Fruit fly (Drosophila melanogaster) whole organism, embryonic: ENCODE measurements around the gene CG14818.

Experiments used
- CG10543 ChIP-seq: fragments of 200-800 bp; sonication (Bioruptor generic); optimal IDR thresholded peaks from 3 replicates; lab custom pipeline; 2017; ENCODE audit warnings: missing biosample characterization, mild to moderate bottlenecking, missing genetic modification characterization, moderate library complexity
- CG11247 ChIP-seq: fragments of 200-800 bp; sonication (Bioruptor generic); IDR thresholded peaks from 2 replicates; pipeline ENCODE4 v1.3.6; 2022; ENCODE audit warnings: missing biosample characterization, missing genetic modification characterization
- CG12942 ChIP-seq: fragments of 200-800 bp; sonication (Bioruptor generic); optimal IDR thresholded peaks from 3 replicates; lab custom pipeline; 2016; ENCODE audit warnings: missing biosample characterization, missing genetic modification characterization
- CG15479 ChIP-seq: fragments of 200-800 bp; sonication (Bioruptor generic); optimal IDR thresholded peaks from 3 replicates; lab custom pipeline; 2019; ENCODE audit warnings: missing biosample characterization, mild to moderate bottlenecking, missing genetic modification characterization, moderate library complexity
- CG16779 ChIP-seq: fragments of 200-800 bp; sonication (Bioruptor generic); IDR thresholded peaks from 2 replicates; pipeline ENCODE4 v1.3.6; 2022; ENCODE audit warnings: missing biosample characterization, missing genetic modification characterization
- CG18476 ChIP-seq: fragments of 200-800 bp; sonication (Bioruptor generic); optimal IDR thresholded peaks from 2 replicates; lab custom pipeline; 2016; ENCODE audit warnings: missing biosample characterization, mild to moderate bottlenecking, missing genetic modification characterization
- CG2889 ChIP-seq: fragments of 200-800 bp; sonication (Bioruptor generic); IDR thresholded peaks from 3 replicates; pipeline ENCODE4 v1.3.6; 2022; ENCODE audit warnings: missing biosample characterization, missing genetic modification characterization
- CG3163 ChIP-seq: fragments of 200-800 bp; sonication (Bioruptor generic); optimal IDR thresholded peaks from 3 replicates; lab custom pipeline; 2016; ENCODE audit warnings: missing biosample characterization, missing genetic modification characterization
- CG32772 ChIP-seq: fragments of 200-800 bp; sonication (Bioruptor generic); IDR thresholded peaks from 2 replicates; pipeline ENCODE4 v1.3.6; 2022; ENCODE audit warnings: missing biosample characterization, missing genetic modification characterization
- CG33213 ChIP-seq: fragments of 200-800 bp; sonication (Bioruptor generic); optimal IDR thresholded peaks from 3 replicates; lab custom pipeline; 2016; ENCODE audit warnings: missing biosample characterization, missing genetic modification characterization
- CG4424 ChIP-seq: fragments of 200-800 bp; sonication (Bioruptor generic); optimal IDR thresholded peaks from 3 replicates; lab custom pipeline; 2016; ENCODE audit warnings: missing biosample characterization, missing genetic modification characterization
- CG6765 ChIP-seq: fragments of 200-800 bp; sonication (Bioruptor generic); optimal IDR thresholded peaks from 3 replicates; lab custom pipeline; 2017; ENCODE audit warnings: missing biosample characterization, mild to moderate bottlenecking, missing genetic modification characterization
- Dek ChIP-seq: fragments of 200-800 bp; sonication (Bioruptor generic); optimal IDR thresholded peaks from 3 replicates; lab custom pipeline; 2019; ENCODE audit warnings: missing biosample characterization, mild to moderate bottlenecking, missing genetic modification characterization, moderate library complexity
- Dip2 ChIP-seq: fragments of 200-800 bp; sonication (Bioruptor generic); IDR thresholded peaks from 2 replicates; pipeline ENCODE4 v1.3.6; 2022; ENCODE audit warnings: missing biosample characterization, missing genetic modification characterization
- Dll ChIP-seq: fragments of 200-800 bp; sonication (Bioruptor generic); IDR thresholded peaks from 4 replicates; pipeline ENCODE4 v1.3.6; 2022; ENCODE audit warnings: missing biosample characterization, missing genetic modification characterization; ENCODE audit not compliant: partially characterized antibody
- Dp ChIP-seq: fragments of 200-800 bp; sonication (Bioruptor generic); optimal IDR thresholded peaks from 2 replicates; lab custom pipeline; 2018; ENCODE audit warnings: missing biosample characterization, mild to moderate bottlenecking, missing genetic modification characterization, moderate library complexity
- HLH4C ChIP-seq: fragments of 200-800 bp; sonication (Bioruptor generic); IDR thresholded peaks from 3 replicates; pipeline ENCODE4 v1.3.6; 2022; ENCODE audit warnings: missing biosample characterization, missing genetic modification characterization; ENCODE audit not compliant: partially characterized antibody
- Hr39 ChIP-seq: fragments of >200 bp; optimal IDR thresholded peaks from 2 replicates; lab custom pipeline; 2017
- Kr ChIP-seq: fragments of 200-800 bp; sonication (Bioruptor generic); optimal IDR thresholded peaks from 2 replicates; lab custom pipeline; 2017; ENCODE audit warnings: missing biosample characterization, mild to moderate bottlenecking, missing genetic modification characterization
- Lim3 ChIP-seq: fragments of 200-800 bp; sonication (Bioruptor generic); IDR thresholded peaks from 2 replicates; pipeline ENCODE4 v1.3.6; 2022; ENCODE audit warnings: missing biosample characterization, missing genetic modification characterization
- Meics ChIP-seq: fragments of 200-800 bp; sonication (Bioruptor generic); optimal IDR thresholded peaks from 2 replicates; lab custom pipeline; 2017; ENCODE audit warnings: missing biosample characterization, mild to moderate bottlenecking, missing genetic modification characterization
- Mrtf ChIP-seq: fragments of 200-800 bp; sonication (Bioruptor generic); IDR thresholded peaks from 3 replicates; pipeline ENCODE4 v1.3.6; 2022; ENCODE audit warnings: missing biosample characterization, missing genetic modification characterization
- NFAT ChIP-seq: fragments of 200-800 bp; sonication (Bioruptor generic); IDR thresholded peaks from 2 replicates; pipeline ENCODE4 v1.3.6; 2022; ENCODE audit warnings: missing biosample characterization, missing genetic modification characterization
- Neu2 ChIP-seq: fragments of 200-800 bp; sonication (Bioruptor generic); optimal IDR thresholded peaks from 3 replicates; lab custom pipeline; 2016; ENCODE audit warnings: missing biosample characterization, missing genetic modification characterization, borderline replicate concordance
- Optix ChIP-seq: fragments of 200-800 bp; sonication (Bioruptor generic); IDR thresholded peaks from 3 replicates; pipeline ENCODE4 v1.3.6; 2022; ENCODE audit warnings: missing biosample characterization, missing genetic modification characterization
- PHDP ChIP-seq: fragments of 200-800 bp; sonication (Bioruptor generic); optimal IDR thresholded peaks from 3 replicates; lab custom pipeline; 2018; ENCODE audit warnings: missing biosample characterization, mild to moderate bottlenecking, missing genetic modification characterization, moderate library complexity
- Poxn ChIP-seq: fragments of 200-800 bp; sonication (Bioruptor generic); IDR thresholded peaks from 2 replicates; pipeline ENCODE4 v1.3.6; 2022; ENCODE audit warnings: missing biosample characterization, missing genetic modification characterization
- Sox100B ChIP-seq: fragments of 200-800 bp; sonication (Bioruptor generic); optimal IDR thresholded peaks from 3 replicates; lab custom pipeline; 2018; ENCODE audit warnings: missing biosample characterization, mild to moderate bottlenecking, missing genetic modification characterization
- Usf ChIP-seq: fragments of 200-800 bp; sonication (Bioruptor generic); optimal IDR thresholded peaks from 2 replicates; lab custom pipeline; 2017; ENCODE audit warnings: missing genotype, missing biosample characterization, missing genetic modification characterization
- YL-1 ChIP-seq: fragments of 200-800 bp; sonication (Bioruptor generic); optimal IDR thresholded peaks from 3 replicates; lab custom pipeline; 2017; ENCODE audit warnings: missing biosample characterization, mild to moderate bottlenecking, missing genetic modification characterization
- abd-A ChIP-seq: fragments of 200-800 bp; sonication (Bioruptor generic); optimal IDR thresholded peaks from 3 replicates; lab custom pipeline; 2019; ENCODE audit warnings: missing biosample characterization, mild to moderate bottlenecking, missing genetic modification characterization, moderate library complexity
- ara ChIP-seq: fragments of 200-800 bp; sonication (Bioruptor generic); IDR thresholded peaks from 2 replicates; pipeline ENCODE4 v1.3.6; 2022; ENCODE audit warnings: missing biosample characterization, missing genetic modification characterization
- disco-r ChIP-seq: fragments of 200-800 bp; sonication (Bioruptor generic); optimal IDR thresholded peaks from 2 replicates; lab custom pipeline; 2016; ENCODE audit warnings: missing biosample characterization, missing genetic modification characterization
- eve ChIP-seq, 2 experiments: fragments of >200 bp; optimal IDR thresholded peaks; 2 replicates each; lab custom pipeline; 2017; ENCODE audit warnings: missing biosample characterization in 2 of 2, missing genetic modification characterization in 2 of 2
- exex ChIP-seq: fragments of 200-800 bp; sonication (Bioruptor generic); optimal IDR thresholded peaks from 4 replicates; lab custom pipeline; 2018; ENCODE audit warnings: missing biosample characterization, mild to moderate bottlenecking, missing genetic modification characterization, moderate library complexity
- fd3F ChIP-seq: fragments of 200-800 bp; sonication (Bioruptor generic); optimal IDR thresholded peaks from 2 replicates; lab custom pipeline; 2018; ENCODE audit warnings: missing biosample characterization, mild to moderate bottlenecking, missing genetic modification characterization, moderate library complexity
- fd64A ChIP-seq: fragments of 200-800 bp; sonication (Bioruptor generic); optimal IDR thresholded peaks from 3 replicates; lab custom pipeline; 2018; ENCODE audit warnings: missing biosample characterization, mild to moderate bottlenecking, missing genetic modification characterization
- fd96Cb ChIP-seq: fragments of 200-800 bp; sonication (Bioruptor generic); optimal IDR thresholded peaks from 2 replicates; lab custom pipeline; 2018; ENCODE audit warnings: missing biosample characterization, mild to moderate bottlenecking, missing genetic modification characterization, moderate library complexity
- grn ChIP-seq: fragments of 200-800 bp; sonication (Bioruptor generic); optimal IDR thresholded peaks from 3 replicates; lab custom pipeline; 2017; ENCODE audit warnings: missing biosample characterization, missing genetic modification characterization
- gro ChIP-seq: fragments of 200-800 bp; sonication (Bioruptor generic); optimal IDR thresholded peaks from 2 replicates; lab custom pipeline; 2016; ENCODE audit warnings: missing biosample characterization, missing genetic modification characterization
- kay ChIP-seq: fragments of 200-800 bp; sonication (Bioruptor generic); optimal IDR thresholded peaks from 2 replicates; lab custom pipeline; 2016; ENCODE audit warnings: missing biosample characterization, missing genetic modification characterization
- lola ChIP-seq, 3 experiments: fragments of >200 bp in 2 of 3; fragments of 200-800 bp in 1 of 3; sonication (Bioruptor generic) in 1 of 3; optimal IDR thresholded peaks; 2 replicates each; lab custom pipeline; 2017 to 2019; ENCODE audit warnings: missing biosample characterization in 3 of 3, missing genetic modification characterization in 3 of 3, mild to moderate bottlenecking in 1 of 3, moderate library complexity in 1 of 3
- otp ChIP-seq: fragments of 200-800 bp; sonication (Bioruptor generic); IDR thresholded peaks from 3 replicates; pipeline ENCODE4, ENCODE4 v1.3.6; 2022; ENCODE audit warnings: missing biosample characterization, missing genetic modification characterization
- pfk ChIP-seq: fragments of 200-800 bp; sonication (Bioruptor generic); optimal IDR thresholded peaks from 2 replicates; lab custom pipeline; 2018; ENCODE audit warnings: missing biosample characterization, mild to moderate bottlenecking, missing genetic modification characterization, moderate library complexity
- pho ChIP-seq: fragments of 200-800 bp; sonication (Bioruptor generic); optimal IDR thresholded peaks from 2 replicates; lab custom pipeline; 2016; ENCODE audit warnings: missing biosample characterization, missing genetic modification characterization
- sima ChIP-seq: fragments of 200-800 bp; sonication (Bioruptor generic); optimal IDR thresholded peaks from 2 replicates; lab custom pipeline; 2016; ENCODE audit warnings: missing biosample characterization, missing genetic modification characterization
- tgo ChIP-seq: fragments of 200-800 bp; sonication (Bioruptor generic); IDR thresholded peaks from 3 replicates; pipeline ENCODE4 v1.3.6; 2022; ENCODE audit warnings: missing biosample characterization, missing genetic modification characterization
- vvl ChIP-seq: fragments of 200-800 bp; sonication (Bioruptor generic); IDR thresholded peaks from 2 replicates; pipeline ENCODE4 v1.3.6; 2022; ENCODE audit warnings: missing biosample characterization, missing genetic modification characterization
- wek ChIP-seq: fragments of 200-800 bp; sonication (Bioruptor generic); optimal IDR thresholded peaks from 3 replicates; lab custom pipeline; 2018; ENCODE audit warnings: missing biosample characterization, mild to moderate bottlenecking, missing genetic modification characterization, moderate library complexity

Gene CG14818

dm6 chrX:1830396-1831218, 49.0 kb downstream of the CG14818 start (continued):
- TF ChIP-seq Usf = peak; percentile 91
- TF ChIP-seq Lim3 (GFP tag; lab: Robert Waterston, UW) = peak; percentile 83
- peak; percentile 88 for TF ChIP-seq Poxn (GFP tag; lab: Robert Waterston, UW)
- TF ChIP-seq Neu2 = peak; percentile 57
- TF ChIP-seq pfk (GFP tag; lab: Kevin White, UChicago) = peak; percentile 37
- TF ChIP-seq vvl (GFP tag; lab: Robert Waterston, UW) = peak; percentile 99
- peak; percentile 87 for TF ChIP-seq disco-r
- TF ChIP-seq pho (GFP tag; lab: Kevin White, UChicago) = peak; percentile 95
- TF ChIP-seq CG2889 (GFP tag; lab: Robert Waterston, UW) = peak; percentile 93
- peak; percentile 93 for TF ChIP-seq CG6765 (GFP tag; lab: Kevin White, UChicago)
- peak; percentile 97 for TF ChIP-seq tgo (GFP tag; lab: Robert Waterston, UW)
- peak; percentile 97 for TF ChIP-seq PHDP
- TF ChIP-seq Dip2 (GFP tag; lab: Robert Waterston, UW) = peak; percentile 59; the same call in 1 of the 2 replicates
- peak; percentile 93 for TF ChIP-seq fd3F (GFP tag; lab: Kevin White, UChicago)
- TF ChIP-seq CG12942 (GFP tag; lab: Kevin White, UChicago) = peak; percentile 87
- peak; percentile 97 for TF ChIP-seq fd96Cb (tag; lab: Kevin White, UChicago)
- no peak for TF ChIP-seq Hr39 (lab: Kevin White, UChicago)
- TF ChIP-seq CG16779 (GFP tag; lab: Robert Waterston, UW) = peak; percentile 97
- peak; percentile 96 for TF ChIP-seq Meics (GFP tag; lab: Kevin White, UChicago)
- TF ChIP-seq Dp (GFP tag; lab: Kevin White, UChicago) = peak; percentile 16
- TF ChIP-seq otp (GFP tag; lab: Robert Waterston, UW) = peak; percentile 98
- peak; percentile 95 for TF ChIP-seq CG10543 (GFP tag; lab: Kevin White, UChicago)
- peak in 1 of 3 experiments; percentile 86 for TF ChIP-seq lola (GFP tag; optimal IDR thresholded peaks at IDR 0.05; lab: Kevin White, UChicago)
- TF ChIP-seq gro (GFP tag; lab: Kevin White, UChicago) = peak; percentile 95
- TF ChIP-seq CG33213 (GFP tag; lab: Kevin White, UChicago) = peak; percentile 86
- TF ChIP-seq Sox100B = peak; percentile 96
- TF ChIP-seq CG15479 = no peak
- TF ChIP-seq Dek (tag; lab: Kevin White, UChicago) = peak; percentile 96
- no peak for TF ChIP-seq Kr (GFP tag; lab: Kevin White, UChicago)
- peak; percentile 74 for TF ChIP-seq abd-A (tag; lab: Kevin White, UChicago)
- peak; percentile 46 for TF ChIP-seq grn (GFP tag; lab: Kevin White, UChicago)
- peak; percentile 97 for TF ChIP-seq CG11247 (GFP tag; lab: Robert Waterston, UW)
- TF ChIP-seq kay = peak; percentile 95
- TF ChIP-seq CG18476 (GFP tag; lab: Kevin White, UChicago) = peak; percentile 92
- peak; percentile 85 for TF ChIP-seq exex
- TF ChIP-seq Optix = peak; percentile 93
- TF ChIP-seq NFAT = peak; percentile 97
- TF ChIP-seq HLH4C (GFP tag; lab: Robert Waterston, UW) = peak; percentile 21; the same call in 1 of the 3 replicates
- TF ChIP-seq YL-1 (GFP tag; lab: Kevin White, UChicago) = peak; percentile 78
- peak; percentile 96 for TF ChIP-seq Mrtf (GFP tag; lab: Robert Waterston, UW)
- peak; percentile 85 for TF ChIP-seq fd64A (GFP tag; lab: Kevin White, UChicago)
- peak; percentile 93 for TF ChIP-seq CG4424 (GFP tag; lab: Kevin White, UChicago)
- TF ChIP-seq eve (GFP tag; optimal IDR thresholded peaks at IDR 0.05; lab: Kevin White, UChicago) = peak in 1 of 2 experiments; percentile 98
- 0 out of 4 replicates have a peak, but pooled peaks have one; percentile 18 for TF ChIP-seq Dll (GFP tag; lab: Robert Waterston, UW)
- peak; percentile 84 for TF ChIP-seq sima (GFP tag; lab: Kevin White, UChicago)
- TF ChIP-seq ara = peak; percentile 97
- peak; percentile 96 for TF ChIP-seq CG32772 (GFP tag; lab: Robert Waterston, UW)
- peak; percentile 89 for TF ChIP-seq wek
- TF ChIP-seq CG3163 (GFP tag; lab: Kevin White, UChicago) = peak; percentile 83
